Worm (Caenorhabditis elegans) whole organism, early embryonic: ENCODE measurements around the gene C16D9.9.

Experiments used
- B0310.2 ChIP-seq: sonication (generic microtip); optimal IDR thresholded peaks from 2 replicates; lab custom pipeline; 2016; ENCODE audit warnings: mild to moderate bottlenecking, missing genetic modification characterization, missing compliant biosample characterization
- F13C5.2 ChIP-seq: sonication (generic microtip); optimal IDR thresholded peaks from 2 replicates; lab custom pipeline; 2017; ENCODE audit warnings: mild to moderate bottlenecking, missing genetic modification characterization, inconsistent platforms, missing compliant biosample characterization
- aly-1 ChIP-seq: sonication (generic microtip); optimal IDR thresholded peaks from 2 replicates; lab custom pipeline; 2016; ENCODE audit warnings: missing genetic modification characterization, missing compliant biosample characterization
- ama-1 ChIP-seq: fragments of 150-350 bp; optimal IDR thresholded peaks from 2 replicates; lab custom pipeline; 2014
- ceh-13 ChIP-seq: fragments of 200-800 bp; sonication (Bioruptor generic); optimal IDR thresholded peaks from 2 replicates; lab custom pipeline; 2018; ENCODE audit warnings: mild to moderate bottlenecking, missing genetic modification characterization, missing compliant biosample characterization
- ceh-36 ChIP-seq: sonication (generic microtip); optimal IDR thresholded peaks from 2 replicates; lab custom pipeline; 2016; ENCODE audit warnings: missing genetic modification characterization, inconsistent platforms, missing compliant biosample characterization
- ets-7 ChIP-seq: sonication (generic microtip); optimal IDR thresholded peaks from 2 replicates; lab custom pipeline; 2016; ENCODE audit warnings: missing genotype, missing genetic modification characterization, missing compliant biosample characterization
- flt-1 ChIP-seq: fragments of 200-800 bp; sonication (Bioruptor generic); IDR thresholded peaks from 2 replicates; pipeline ENCODE4 v1.3.6; 2022; ENCODE audit warnings: missing genetic modification characterization, missing compliant biosample characterization
- hmbx-1 ChIP-seq: sonication (generic microtip); optimal IDR thresholded peaks from 2 replicates; lab custom pipeline; 2016; ENCODE audit warnings: mild to moderate bottlenecking, missing genetic modification characterization, missing compliant biosample characterization
- hmg-4 ChIP-seq: fragments of 200-800 bp; sonication (Bioruptor generic); optimal IDR thresholded peaks from 2 replicates; lab custom pipeline; 2018; ENCODE audit warnings: mild to moderate bottlenecking, missing genetic modification characterization, missing compliant biosample characterization
- hnd-1 ChIP-seq: sonication (generic microtip); optimal IDR thresholded peaks from 2 replicates; lab custom pipeline; 2016; ENCODE audit warnings: missing genetic modification characterization, missing compliant biosample characterization
- pes-1 ChIP-seq: fragments of 200-800 bp; sonication (Bioruptor generic); IDR thresholded peaks from 2 replicates; pipeline ENCODE4 v1.3.6; 2022; ENCODE audit warnings: missing genetic modification reagents, missing genetic modification characterization, missing compliant biosample characterization
- scrt-1 ChIP-seq: fragments of 200-800 bp; sonication (Bioruptor generic); IDR thresholded peaks from 2 replicates; pipeline ENCODE4 v1.3.6; 2022; ENCODE audit warnings: missing genetic modification characterization, missing compliant biosample characterization
- sea-1 ChIP-seq: fragments of 200-800 bp; sonication (Bioruptor generic); conservative IDR thresholded peaks from 2 replicates; pipeline ENCODE4 v1.3.6; 2022; ENCODE audit warnings: missing genetic modification characterization, missing compliant biosample characterization
- tbx-11 ChIP-seq: fragments of 200-800 bp; sonication (Bioruptor generic); IDR thresholded peaks from 2 replicates; pipeline ENCODE4 v1.3.6; 2022; ENCODE audit warnings: missing genetic modification characterization, missing compliant biosample characterization
- tbx-37 ChIP-seq: fragments of 200-800 bp; sonication (Bioruptor generic); conservative IDR thresholded peaks from 2 replicates; pipeline ENCODE4 v1.3.6; 2022; ENCODE audit warnings: missing genetic modification reagents, missing genetic modification characterization, missing compliant biosample characterization
- tra-4 ChIP-seq: sonication (generic microtip); optimal IDR thresholded peaks from 2 replicates; lab custom pipeline; 2017; ENCODE audit warnings: missing genetic modification characterization, missing compliant biosample characterization

C16D9.9 gene

ce11 chrV:8263941-8264340, at the start of gene C16D9.9:
Gene C16D9.9 (plus strand): TSS chrV:8264241.
- TF ChIP-seq ets-7: no peak
- TF ChIP-seq tra-4 (tag; lab: Kevin White, UChicago): no peak
- no peak for TF ChIP-seq tbx-11 (GFP tag; lab: Robert Waterston, UW)
- no peak for TF ChIP-seq ama-1 (lab: Kevin White, UChicago)
- no peak for TF ChIP-seq scrt-1
- TF ChIP-seq sea-1 (GFP tag; lab: Robert Waterston, UW): no peak

DNA sequence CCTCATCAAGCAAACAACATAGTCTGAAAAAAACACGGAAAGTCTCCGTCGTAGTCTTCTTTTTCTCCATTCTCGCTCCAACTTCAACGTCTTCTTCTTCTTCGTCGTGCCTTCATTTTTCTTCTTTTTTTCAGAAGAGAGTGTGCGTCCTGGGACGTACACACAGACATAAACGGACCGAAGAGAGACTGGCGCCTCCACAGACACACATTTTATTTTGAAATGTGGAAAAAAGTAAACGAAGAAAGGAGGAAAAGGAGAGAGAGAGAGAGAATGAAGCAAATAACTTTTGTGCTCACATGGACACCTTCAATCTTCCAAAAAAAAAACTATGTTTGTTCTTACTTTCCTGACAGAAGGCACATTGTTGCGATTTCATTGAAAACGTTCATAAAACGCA, 48.9 kb upstream of the C16D9.9 start:
- TF ChIP-seq hmbx-1 (tag; lab: Kevin White, UChicago): no peak
- TF ChIP-seq scrt-1: no peak
- no peak for TF ChIP-seq aly-1 (tag; lab: Kevin White, UChicago)
- TF ChIP-seq hnd-1 (tag; lab: Kevin White, UChicago): no peak
- no peak for TF ChIP-seq pes-1 (GFP tag; lab: Robert Waterston, UW)
- no peak for TF ChIP-seq hmg-4 (GFP tag; lab: Kevin White, UChicago)
- no peak for TF ChIP-seq tra-4 (tag; lab: Kevin White, UChicago)
- no peak for TF ChIP-seq ceh-36
- TF ChIP-seq ceh-13: no peak
- no peak for TF ChIP-seq F13C5.2 (tag; lab: Kevin White, UChicago)
- no peak for TF ChIP-seq sea-1 (GFP tag; lab: Robert Waterston, UW)
- no peak for TF ChIP-seq B0310.2 (tag; lab: Kevin White, UChicago)
- TF ChIP-seq ets-7: no peak
- no peak for TF ChIP-seq tbx-11 (GFP tag; lab: Robert Waterston, UW)
- TF ChIP-seq flt-1 (GFP tag; lab: Robert Waterston, UW): no peak
- no peak for TF ChIP-seq tbx-37 (GFP tag; lab: Robert Waterston, UW)
- no peak for TF ChIP-seq ama-1 (lab: Kevin White, UChicago)

DNA sequence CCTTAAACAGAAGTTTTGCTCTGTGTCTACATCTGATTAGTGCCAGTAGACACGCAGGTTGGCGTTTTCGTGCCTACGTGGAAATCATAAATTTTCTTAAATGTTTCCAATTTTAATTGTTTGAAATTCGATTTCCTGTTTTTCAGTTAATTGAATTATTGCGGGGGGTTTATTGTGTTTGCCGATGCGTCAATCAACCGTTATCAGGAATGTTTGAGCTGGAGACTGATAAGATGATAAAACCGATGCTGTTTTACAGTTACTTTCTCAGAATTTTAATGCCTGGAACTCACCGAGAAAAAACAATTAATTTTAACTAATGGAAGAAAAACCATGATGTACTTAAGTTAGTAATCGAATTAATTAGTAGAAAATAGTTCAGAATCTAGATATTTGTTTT, 46.9 kb upstream of the C16D9.9 start:
- TF ChIP-seq B0310.2 (tag; lab: Kevin White, UChicago) (no peak), tbx-11 (GFP tag; lab: Robert Waterston, UW) (no peak), tra-4 (tag; lab: Kevin White, UChicago) (no peak), ama-1 (lab: Kevin White, UChicago) (no peak), flt-1 (GFP tag; lab: Robert Waterston, UW) (no peak), hnd-1 (tag; lab: Kevin White, UChicago) (no peak), tbx-37 (GFP tag; lab: Robert Waterston, UW) (no peak), scrt-1 (no peak), pes-1 (GFP tag; lab: Robert Waterston, UW) (no peak), sea-1 (GFP tag; lab: Robert Waterston, UW) (no peak)

- no peak for TF ChIP-seq hnd-1 (tag; lab: Kevin White, UChicago)
- no peak for TF ChIP-seq hmg-4 (GFP tag; lab: Kevin White, UChicago)
- TF ChIP-seq aly-1 (tag; lab: Kevin White, UChicago): no peak
- no peak for TF ChIP-seq ceh-13
- TF ChIP-seq tbx-11 (GFP tag; lab: Robert Waterston, UW): no peak
- TF ChIP-seq scrt-1: no peak
- no peak for TF ChIP-seq tbx-37 (GFP tag; lab: Robert Waterston, UW)
- TF ChIP-seq flt-1 (GFP tag; lab: Robert Waterston, UW): no peak
- no peak for TF ChIP-seq ceh-36
- no peak for TF ChIP-seq hmbx-1 (tag; lab: Kevin White, UChicago)
- TF ChIP-seq ets-7: no peak
- TF ChIP-seq B0310.2 (tag; lab: Kevin White, UChicago): no peak
- no peak for TF ChIP-seq sea-1 (GFP tag; lab: Robert Waterston, UW)
- no peak for TF ChIP-seq ama-1 (lab: Kevin White, UChicago)
- no peak for TF ChIP-seq pes-1 (GFP tag; lab: Robert Waterston, UW)
These were observed 46.3 kb upstream of the C16D9.9 start, which contains the start of gene K07C11.8 for ce11 chrV:8217661-8218265. Gene K07C11.8 (minus strand): TSS chrV:8217884.

DNA sequence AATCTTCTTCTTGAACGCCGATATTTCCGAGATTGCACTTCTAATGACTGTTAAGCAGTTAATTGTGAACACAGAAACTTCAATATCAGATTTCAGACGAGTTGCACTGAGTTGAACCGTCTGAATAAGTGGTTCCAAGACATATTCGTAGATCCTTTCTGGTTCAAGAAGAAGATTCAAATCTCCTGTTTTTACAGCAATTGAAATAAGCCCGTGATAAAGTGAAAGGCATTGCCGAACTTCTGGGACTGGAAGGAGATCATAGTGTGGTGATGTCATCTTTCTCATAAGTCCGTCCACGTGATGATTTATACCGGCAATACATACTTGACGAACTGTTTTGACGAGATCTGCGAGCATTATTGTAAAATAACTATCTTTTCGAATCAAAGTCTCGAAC, 44.5 kb upstream of the C16D9.9 start:
- TF ChIP-seq ceh-36 (no peak), B0310.2 (tag; lab: Kevin White, UChicago) (no peak)

DNA sequence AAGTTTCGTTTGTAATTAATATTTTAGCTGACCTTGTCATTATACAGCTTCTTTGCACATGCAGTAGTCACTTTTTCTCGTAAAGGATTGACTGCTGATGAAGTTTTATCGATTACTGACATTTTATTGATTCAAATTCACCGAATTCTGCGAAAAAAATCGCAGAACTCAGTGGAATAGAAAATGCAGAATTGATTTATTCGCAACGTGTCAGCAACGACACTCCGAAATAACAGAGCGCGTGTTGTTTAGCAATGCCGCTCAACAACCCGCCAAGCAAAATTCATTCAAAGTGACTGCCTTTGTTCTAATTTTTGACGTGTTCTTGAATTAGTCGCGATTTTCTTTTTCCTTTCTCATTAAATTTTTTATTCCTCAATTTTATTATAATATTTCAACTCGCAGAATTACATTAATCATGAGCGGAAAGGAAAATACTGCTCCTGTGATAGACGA, 42.9 kb upstream of the C16D9.9 start, which contains the start of the genes cogc-6 and air-1:
cogc-6 (minus strand) TSS at position 234 of the 456 bp plus-strand sequence.
air-1 (plus strand) TSS at position 406 of the 456 bp plus-strand sequence.
- TF ChIP-seq hnd-1 (tag; lab: Kevin White, UChicago) (no peak), F13C5.2 (tag; lab: Kevin White, UChicago) (no peak), sea-1 (GFP tag; lab: Robert Waterston, UW) (no peak), tbx-37 (GFP tag; lab: Robert Waterston, UW) (no peak), flt-1 (GFP tag; lab: Robert Waterston, UW) (no peak), scrt-1 (no peak), tra-4 (tag; lab: Kevin White, UChicago) (no peak), tbx-11 (GFP tag; lab: Robert Waterston, UW) (no peak), ceh-13 (no peak), aly-1 (tag; lab: Kevin White, UChicago) (no peak), ama-1 (lab: Kevin White, UChicago) (no peak), ets-7 (no peak), B0310.2 (tag; lab: Kevin White, UChicago) (no peak), pes-1 (GFP tag; lab: Robert Waterston, UW) (no peak)

DNA sequence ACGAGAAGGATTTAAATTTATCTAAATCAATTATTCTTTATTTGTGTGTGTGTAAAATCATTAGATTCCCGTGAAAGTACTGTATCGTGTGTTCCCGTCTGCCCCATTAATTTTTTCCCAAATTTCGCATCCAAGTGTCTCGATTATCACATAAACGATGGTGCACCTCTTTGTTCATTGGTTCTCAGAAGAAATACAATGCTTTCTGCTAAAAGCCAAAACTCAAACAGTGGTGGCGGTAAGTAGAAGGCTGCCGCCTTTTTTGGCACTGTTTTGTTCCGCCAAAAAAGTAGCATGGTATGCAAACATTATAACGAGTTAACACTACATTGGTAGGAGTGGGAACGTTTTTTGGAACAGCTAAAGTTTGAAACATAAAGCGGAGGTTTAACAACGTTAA, 40.6 kb upstream of the C16D9.9 start:
- TF ChIP-seq ama-1 (lab: Kevin White, UChicago) (peak; percentile 22), sea-1 (GFP tag; lab: Robert Waterston, UW) (no peak)
